Fruit fly (Drosophila melanogaster): Measurements from ENCODE around the gene CG13300.

CG13300 gene

DNA sequence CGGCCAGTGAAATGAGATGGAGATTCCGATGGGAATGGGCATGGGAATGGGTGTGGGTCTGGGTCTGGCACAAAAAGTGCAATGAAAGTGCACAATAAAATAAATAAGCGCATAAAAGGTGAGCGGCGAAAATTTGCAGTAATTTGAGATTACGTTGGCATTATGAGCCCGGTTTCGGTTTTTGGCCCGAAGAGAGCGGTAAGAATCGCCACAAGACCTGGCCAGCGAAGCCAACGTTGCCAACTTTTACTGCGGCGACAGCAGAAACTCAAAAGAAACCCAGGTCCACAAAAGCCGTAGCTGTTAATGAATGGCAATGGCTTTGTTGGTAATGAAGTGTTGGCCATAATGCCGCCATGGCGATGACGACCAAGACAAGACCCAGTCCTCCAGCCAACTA lies 45.6 kb upstream of the CG13300 start:
- TF ChIP-seq CG11398 (GFP tag; optimal IDR thresholded peaks at IDR 0.05) (no peak), Antp (GFP tag; optimal IDR thresholded peaks at IDR 0.05) (no peak), CG11456 (GFP tag; IDR thresholded peaks at IDR 0.05) (no peak), ab (GFP tag; optimal IDR thresholded peaks at IDR 0.05) (no peak), gsb (GFP tag; IDR thresholded peaks at IDR 0.05) (no peak), CG18476 (GFP tag; optimal IDR thresholded peaks at IDR 0.05) (no peak), dm (GFP tag; optimal IDR thresholded peaks at IDR 0.05) (no peak), Asciz (GFP tag; optimal IDR thresholded peaks at IDR 0.05) (no peak), CG10462 (GFP tag; optimal IDR thresholded peaks at IDR 0.05) (no peak), shn (GFP tag; optimal IDR thresholded peaks at IDR 0.05) (no peak), ap (GFP tag; IDR thresholded peaks at IDR 0.05) (no peak), CG13624 (GFP tag; optimal IDR thresholded peaks at IDR 0.05) (no peak), CG12942 (GFP tag; optimal IDR thresholded peaks at IDR 0.05) (no peak), CG43689 (GFP tag; IDR thresholded peaks at IDR 0.05) (no peak), CG17361 (GFP tag; IDR thresholded peaks at IDR 0.05) (no peak), CG10959 (GFP tag; IDR thresholded peaks at IDR 0.05) (no peak), CG1529 (GFP tag; optimal IDR thresholded peaks at IDR 0.05) (no peak), wek (GFP tag; optimal IDR thresholded peaks at IDR 0.05) (no peak)

DNA sequence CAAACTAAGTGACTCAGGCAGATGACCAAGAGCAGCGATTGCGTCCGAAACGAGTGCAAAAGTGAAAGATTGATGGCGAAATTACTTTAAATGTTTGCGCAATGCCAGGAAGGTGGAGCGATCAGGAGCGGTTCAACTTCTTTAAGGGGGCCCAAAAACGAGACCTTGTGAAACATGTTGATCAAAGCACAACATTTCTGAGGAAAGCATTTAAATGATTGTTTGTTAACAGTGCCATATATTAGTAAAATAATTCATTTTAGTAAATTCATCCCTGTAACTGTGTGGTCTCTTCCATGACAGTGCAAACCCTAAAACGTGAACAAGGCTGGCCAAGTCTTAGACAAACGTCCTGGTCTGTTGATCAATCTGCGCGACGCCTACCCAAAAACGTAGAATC lies 43.7 kb upstream of the CG13300 start:
- TF ChIP-seq CG30020 (tag; optimal IDR thresholded peaks at IDR 0.05) (no peak), ato (GFP tag; IDR thresholded peaks at IDR 0.05; ENCODE audit: partially characterized antibody) (no peak), BEAF-32 (GFP tag; optimal IDR thresholded peaks at IDR 0.05) (no peak), slp2 (GFP tag; optimal IDR thresholded peaks at IDR 0.05) (no peak), Scr (GFP tag; IDR thresholded peaks at IDR 0.05; ENCODE audit: partially characterized antibody) (no peak), ham (GFP tag; IDR thresholded peaks at IDR 0.05) (no peak), CG16813 (GFP tag; IDR thresholded peaks at IDR 0.05; ENCODE audit: partially characterized antibody) (0 out of 3 replicates have a peak, but pooled peaks have one; percentile 24), prd (optimal IDR thresholded peaks at IDR 0.05) (no peak), prd (GFP tag; IDR thresholded peaks at IDR 0.05) (no peak; the same call in 2 of the 3 replicates), vvl (GFP tag; IDR thresholded peaks at IDR 0.05) (no peak), sisA (GFP tag; IDR thresholded peaks at IDR 0.05) (peak; percentile 17; the same call in 1 of the 2 replicates), crol (GFP tag; IDR thresholded peaks at IDR 0.05) (no peak), pros (GFP tag; optimal IDR thresholded peaks at IDR 0.05) (no peak), E2f1 (GFP tag; IDR thresholded peaks at IDR 0.05) (no peak), sens (GFP tag) (peak; percentile 32), CG6272 (GFP tag; IDR thresholded peaks at IDR 0.05) (no peak), CG10366 (GFP tag; IDR thresholded peaks at IDR 0.05) (no peak), emc (GFP tag; optimal IDR thresholded peaks at IDR 0.05) (no peak), Drgx (GFP tag; IDR thresholded peaks at IDR 0.05) (0 out of 2 replicates have a peak, but pooled peaks have one; percentile 31), CG8765 (GFP tag; IDR thresholded peaks at IDR 0.05) (no peak), wek (GFP tag; optimal IDR thresholded peaks at IDR 0.05) (no peak), gro (GFP tag; optimal IDR thresholded peaks at IDR 0.05) (no peak), Nf-YA (GFP tag; IDR thresholded peaks at IDR 0.05) (no peak), hth (optimal IDR thresholded peaks at IDR 0.05) (no peak), dm (GFP tag; optimal IDR thresholded peaks at IDR 0.05) (no peak), salm (tag; optimal IDR thresholded peaks at IDR 0.05) (no peak), lab (GFP tag; optimal IDR thresholded peaks at IDR 0.05) (no peak), CG10462 (GFP tag; optimal IDR thresholded peaks at IDR 0.05) (no peak), sqz (GFP tag; optimal IDR thresholded peaks at IDR 0.05) (no peak)
